Worm (Caenorhabditis elegans) whole organism, L4 larva: ENCODE measurements around the gene K07D4.5.
A peak's percentile ranks its signal among the peaks of the same experiment; 100 is the strongest.

Source experiments
- T26A8.4 ChIP-seq: fragments of 200-800 bp; sonication (Bioruptor generic); IDR thresholded peaks from 2 replicates; pipeline ENCODE4 v1.3.6; 2022; ENCODE audit warnings: missing genetic modification characterization, missing compliant biosample characterization
- Y48G9A.11 ChIP-seq: fragments of 200-800 bp; sonication (Bioruptor generic); IDR thresholded peaks from 2 replicates; pipeline ENCODE4 v1.3.6; 2022; ENCODE audit warnings: missing genetic modification reagents, missing genetic modification characterization, missing compliant biosample characterization
- ama-1 ChIP-seq: fragments of 150-350 bp; optimal IDR thresholded peaks from 2 replicates; lab custom pipeline; 2014; ENCODE audit warnings: inconsistent platforms, mixed read lengths
- arid-1 ChIP-seq: fragments of 200-800 bp; sonication (Bioruptor generic); conservative IDR thresholded peaks from 2 replicates; pipeline ENCODE4 v1.3.6; 2022; ENCODE audit warnings: missing genetic modification reagents, missing genetic modification characterization, missing compliant biosample characterization
- ceh-32 ChIP-seq: sonication (generic microtip); optimal IDR thresholded peaks from 2 replicates; lab custom pipeline; 2016; ENCODE audit warnings: mild to moderate bottlenecking, missing genetic modification characterization, missing compliant biosample characterization; ENCODE audit not compliant: poor library complexity
- ceh-62 ChIP-seq: sonication (generic microtip); optimal IDR thresholded peaks from 2 replicates; lab custom pipeline; 2017; ENCODE audit warnings: missing biosample characterization, missing genetic modification characterization
- ceh-82 ChIP-seq: sonication (generic microtip); optimal IDR thresholded peaks from 2 replicates; lab custom pipeline; 2017; ENCODE audit warnings: missing biosample characterization, missing genetic modification characterization
- ctbp-1 ChIP-seq: fragments of 200-800 bp; sonication (Bioruptor generic); IDR thresholded peaks from 2 replicates; pipeline ENCODE4 v1.3.6; 2022; ENCODE audit warnings: missing genetic modification reagents, missing genetic modification characterization, missing compliant biosample characterization
- daf-16 ChIP-seq, 3 experiments: sonication (generic microtip); optimal IDR thresholded peaks; 2 replicates each; lab custom pipeline; 2016 to 2017; ENCODE audit warnings: missing genetic modification characterization in 3 of 3, missing genetic modification reagents in 3 of 3, mild to moderate bottlenecking in 2 of 3, missing compliant biosample characterization in 2 of 3, missing biosample characterization in 1 of 3, moderate library complexity in 1 of 3
- daf-19 ChIP-seq: fragments of 200-800 bp; sonication (Bioruptor generic); conservative IDR thresholded peaks from 2 replicates; pipeline ENCODE4 v1.3.6; 2022; ENCODE audit warnings: missing genetic modification characterization, missing compliant biosample characterization
- dmd-8 ChIP-seq: fragments of 200-800 bp; sonication (Bioruptor generic); IDR thresholded peaks from 2 replicates; pipeline ENCODE4 v1.3.6; 2022; ENCODE audit warnings: missing genetic modification characterization, missing compliant biosample characterization
- dmd-9 ChIP-seq: fragments of 200-800 bp; sonication (Bioruptor generic); IDR thresholded peaks from 2 replicates; pipeline ENCODE4 v1.3.6; 2022; ENCODE audit warnings: missing genetic modification reagents, missing genetic modification characterization, missing compliant biosample characterization
- dpl-1 ChIP-seq: fragments of 150-350 bp; optimal IDR thresholded peaks from 2 replicates; lab custom pipeline; 2014; ENCODE audit warnings: missing biosample characterization, missing genetic modification reagents, missing genetic modification characterization
- duxl-1 ChIP-seq: sonication (generic microtip); optimal IDR thresholded peaks from 2 replicates; lab custom pipeline; 2016; ENCODE audit warnings: mild to moderate bottlenecking, missing genetic modification characterization, moderate library complexity, missing compliant biosample characterization; ENCODE audit not compliant: poor library complexity
- egl-43 ChIP-seq: fragments of 200-800 bp; sonication (Bioruptor generic); IDR thresholded peaks from 2 replicates; pipeline ENCODE4 v1.3.6; 2022; ENCODE audit warnings: missing genetic modification reagents, missing genetic modification characterization, missing compliant biosample characterization
- hif-1 ChIP-seq, 2 experiments: sonication (generic microtip); optimal IDR thresholded peaks; 2 replicates each; lab custom pipeline; 2016 to 2017; ENCODE audit warnings: missing compliant biosample characterization in 2 of 2, missing genetic modification characterization in 2 of 2, missing genetic modification reagents in 2 of 2, missing genotype in 2 of 2, mild to moderate bottlenecking in 1 of 2
- hlh-30 ChIP-seq: sonication (generic microtip); optimal IDR thresholded peaks from 2 replicates; lab custom pipeline; 2017; ENCODE audit warnings: antibody characterized with exemption, mild to moderate bottlenecking, missing genetic modification characterization, missing compliant biosample characterization; ENCODE audit not compliant: insufficient read depth
- hmg-1.1 ChIP-seq: fragments of 200-800 bp; sonication (Bioruptor generic); IDR thresholded peaks from 2 replicates; pipeline ENCODE4 v1.3.6; 2022; ENCODE audit warnings: missing genetic modification reagents, missing genetic modification characterization, missing compliant biosample characterization
- lim-7 ChIP-seq: fragments of 200-800 bp; sonication (Bioruptor generic); IDR thresholded peaks from 2 replicates; pipeline ENCODE4 v1.3.6; 2022; ENCODE audit warnings: missing genetic modification characterization, missing compliant biosample characterization
- lin-29 ChIP-seq: fragments of 200-800 bp; sonication (Bioruptor generic); IDR thresholded peaks from 2 replicates; pipeline ENCODE4 v1.3.6; 2022; ENCODE audit warnings: missing genetic modification reagents, missing genetic modification characterization, missing compliant biosample characterization
- lin-38 ChIP-seq: fragments of 200-800 bp; sonication (Bioruptor generic); IDR thresholded peaks from 2 replicates; pipeline ENCODE4 v1.3.6; 2022; ENCODE audit warnings: missing genetic modification reagents, missing genetic modification characterization, missing compliant biosample characterization
- lir-3 ChIP-seq: sonication (generic microtip); optimal IDR thresholded peaks from 2 replicates; lab custom pipeline; 2016; ENCODE audit warnings: mild to moderate bottlenecking, missing genetic modification characterization, missing compliant biosample characterization
- mep-1 ChIP-seq: fragments of 150-350 bp; sonication (generic microtip); optimal IDR thresholded peaks from 3 replicates; lab custom pipeline; 2014; ENCODE audit warnings: missing biosample characterization, missing genetic modification characterization
- mes-2 ChIP-seq: sonication (generic microtip); optimal IDR thresholded peaks from 2 replicates; lab custom pipeline; 2016; ENCODE audit warnings: missing genotype, mild to moderate bottlenecking, missing genetic modification characterization, missing compliant biosample characterization; ENCODE audit not compliant: poor library complexity, severe bottlenecking
- mxl-2 ChIP-seq: fragments of 200-800 bp; sonication (Bioruptor generic); conservative IDR thresholded peaks from 2 replicates; pipeline ENCODE4 v1.3.6; 2022; ENCODE audit warnings: missing genetic modification reagents, missing genetic modification characterization, missing compliant biosample characterization
- mxl-3 ChIP-seq: fragments of 200-800 bp; sonication (Bioruptor generic); optimal IDR thresholded peaks from 2 replicates; lab custom pipeline; 2018; ENCODE audit warnings: mild to moderate bottlenecking, missing genetic modification characterization, missing compliant biosample characterization
- nhr-102 ChIP-seq: sonication (generic microtip); optimal IDR thresholded peaks from 2 replicates; lab custom pipeline; 2016; ENCODE audit warnings: mild to moderate bottlenecking, missing genetic modification characterization, moderate library complexity, missing compliant biosample characterization
- nhr-237 ChIP-seq: sonication (generic microtip); optimal IDR thresholded peaks from 2 replicates; lab custom pipeline; 2017; ENCODE audit warnings: missing biosample characterization, missing genetic modification characterization
- nhr-28 ChIP-seq: fragments of 150-350 bp; optimal IDR thresholded peaks from 2 replicates; lab custom pipeline; 2014; ENCODE audit warnings: missing biosample characterization, missing genetic modification characterization
- nhr-41 ChIP-seq: fragments of 200-800 bp; sonication (Bioruptor generic); IDR thresholded peaks from 2 replicates; pipeline ENCODE4 v1.3.6; 2022; ENCODE audit warnings: missing genetic modification reagents, missing genetic modification characterization, missing compliant biosample characterization
- nhr-42 ChIP-seq: fragments of 200-800 bp; sonication (Bioruptor generic); IDR thresholded peaks from 2 replicates; pipeline ENCODE4 v1.3.6; 2022; ENCODE audit warnings: missing genetic modification characterization, missing compliant biosample characterization
- nhr-48 ChIP-seq: sonication (generic microtip); optimal IDR thresholded peaks from 2 replicates; lab custom pipeline; 2016; ENCODE audit warnings: mild to moderate bottlenecking, missing genetic modification characterization, missing compliant biosample characterization
- nhr-76 ChIP-seq: fragments of 150-350 bp; optimal IDR thresholded peaks from 2 replicates; lab custom pipeline; 2014; ENCODE audit warnings: missing biosample characterization, missing genetic modification characterization
- php-3 ChIP-seq: fragments of 200-800 bp; sonication (Bioruptor generic); IDR thresholded peaks from 2 replicates; pipeline ENCODE4 v1.3.6; 2022; ENCODE audit warnings: missing genetic modification reagents, missing genetic modification characterization, missing compliant biosample characterization
- rbr-2 ChIP-seq: sonication (generic microtip); optimal IDR thresholded peaks from 2 replicates; lab custom pipeline; 2016; ENCODE audit warnings: missing genotype, missing genetic modification characterization, missing compliant biosample characterization
- saeg-2 ChIP-seq: fragments of 200-800 bp; sonication (Bioruptor generic); IDR thresholded peaks from 2 replicates; pipeline ENCODE4 v1.3.6; 2022; ENCODE audit warnings: missing genetic modification reagents, missing genetic modification characterization, missing compliant biosample characterization
- set-16 ChIP-seq: fragments of 200-800 bp; sonication (Bioruptor generic); IDR thresholded peaks from 2 replicates; pipeline ENCODE4 v1.3.6; 2022; ENCODE audit warnings: missing genetic modification reagents, missing genetic modification characterization, missing compliant biosample characterization
- skn-1 ChIP-seq: fragments of 150-350 bp; optimal IDR thresholded peaks from 2 replicates; lab custom pipeline; 2014; ENCODE audit warnings: missing biosample characterization, missing genetic modification characterization
- spr-1 ChIP-seq: sonication (generic microtip); optimal IDR thresholded peaks from 2 replicates; lab custom pipeline; 2016; ENCODE audit warnings: mild to moderate bottlenecking, missing genetic modification characterization, missing compliant biosample characterization
- spr-3 ChIP-seq: fragments of 200-800 bp; sonication (Bioruptor generic); optimal IDR thresholded peaks from 2 replicates; lab custom pipeline; 2018; ENCODE audit warnings: mild to moderate bottlenecking, missing genetic modification characterization, missing compliant biosample characterization
- tag-97 ChIP-seq: fragments of 200-800 bp; sonication (Bioruptor generic); IDR thresholded peaks from 2 replicates; pipeline ENCODE4 v1.3.6; 2022; ENCODE audit warnings: missing genetic modification characterization, missing compliant biosample characterization
- tra-1 ChIP-seq: fragments of 200-800 bp; sonication (Bioruptor generic); IDR thresholded peaks from 2 replicates; pipeline ENCODE4 v1.3.6; 2022; ENCODE audit warnings: missing genetic modification reagents, missing genetic modification characterization, missing compliant biosample characterization
- unc-39 ChIP-seq: sonication (generic microtip); optimal IDR thresholded peaks from 2 replicates; lab custom pipeline; 2017; ENCODE audit warnings: missing biosample characterization, missing genetic modification characterization
- vab-7 ChIP-seq: fragments of 200-800 bp; sonication (Bioruptor generic); IDR thresholded peaks from 2 replicates; pipeline ENCODE4 v1.3.6; 2022; ENCODE audit warnings: missing genetic modification reagents, missing genetic modification characterization, missing compliant biosample characterization
- zfp-2 ChIP-seq: sonication (generic microtip); optimal IDR thresholded peaks from 2 replicates; lab custom pipeline; 2016; ENCODE audit warnings: mild to moderate bottlenecking, missing genetic modification characterization, missing compliant biosample characterization
- zfp-3 ChIP-seq: fragments of 200-800 bp; sonication (Bioruptor generic); conservative IDR thresholded peaks from 2 replicates; pipeline ENCODE4 v1.3.6; 2022; ENCODE audit warnings: missing genetic modification reagents, missing genetic modification characterization, missing compliant biosample characterization

The K07D4.5 gene

ce11 chrII:4047839-4048440, 22.6 kb upstream of the K07D4.5 start (continued):
- peak; percentile 98 for TF ChIP-seq hmg-1.1
- TF ChIP-seq Y48G9A.11 (GFP tag; lab: Robert Waterston, UW) = peak; percentile 95
- TF ChIP-seq dmd-8 = peak; percentile 75; the same call in 1 of the 2 replicates
- peak; percentile 97 for TF ChIP-seq vab-7
- peak in 1 of 2 experiments; percentile 25 for TF ChIP-seq hif-1 (tag; optimal IDR thresholded peaks at IDR 0.05; lab: Kevin White, UChicago)
- TF ChIP-seq rbr-2 (tag; lab: Kevin White, UChicago) = peak; percentile 83
- peak; percentile 96 for TF ChIP-seq saeg-2 (GFP tag; lab: Robert Waterston, UW)
- peak; percentile 93 for TF ChIP-seq egl-43 (GFP tag; lab: Robert Waterston, UW)
- peak; percentile 92 for TF ChIP-seq mxl-2
- TF ChIP-seq dmd-9 (GFP tag; lab: Robert Waterston, UW) = peak; percentile 100
- peak; percentile 94 for TF ChIP-seq arid-1
- TF ChIP-seq duxl-1 (tag; lab: Kevin White, UChicago) = peak; percentile 69
- peak; percentile 69 for TF ChIP-seq lim-7

- no peak for TF ChIP-seq set-16 (GFP tag; lab: Robert Waterston, UW)
- no peak for TF ChIP-seq nhr-237
- TF ChIP-seq mes-2 = no peak
- TF ChIP-seq ceh-82 (tag; lab: Kevin White, UChicago) = no peak
- TF ChIP-seq skn-1 = no peak
- TF ChIP-seq tag-97 = no peak
- TF ChIP-seq nhr-76 (tag; lab: Kevin White, UChicago) = no peak
- TF ChIP-seq zfp-3 = no peak
- no peak for TF ChIP-seq lir-3
- TF ChIP-seq daf-16 (GFP tag; optimal IDR thresholded peaks at IDR 0.05; lab: Kevin White, UChicago) = no peak
- no peak for TF ChIP-seq daf-16 (tag; optimal IDR thresholded peaks at IDR 0.05; lab: Kevin White, UChicago)
- TF ChIP-seq ceh-32 (tag; lab: Kevin White, UChicago) = no peak
- no peak for TF ChIP-seq mep-1 (tag; lab: Kevin White, UChicago)
- no peak for TF ChIP-seq nhr-48 (tag; lab: Kevin White, UChicago)
- TF ChIP-seq spr-1 (tag; lab: Kevin White, UChicago) = no peak
- no peak for TF ChIP-seq dmd-9 (GFP tag; lab: Robert Waterston, UW)
- TF ChIP-seq, all 104 proteins: peak for 0
Measured at ce11 chrII:4045396-4045795, 20.0 kb upstream of the K07D4.5 start, which contains the start of gene K07D4.2. Gene K07D4.2, minus strand, starts transcription at chrII:4045496.

- TF ChIP-seq mxl-2 (0 out of 2 replicates have a peak, but pooled peaks have one; percentile 28), daf-16 (GFP tag; optimal IDR thresholded peaks at IDR 0.05; lab: Kevin White, UChicago) (peak in 1 of 2 experiments; percentile 18), daf-16 (tag; optimal IDR thresholded peaks at IDR 0.05; lab: Kevin White, UChicago) (peak; percentile 37), dpl-1 (GFP tag; lab: Kevin White, UChicago) (peak; percentile 97), lin-38 (peak; percentile 90), spr-3 (peak; percentile 69), nhr-102 (tag; lab: Kevin White, UChicago) (peak; percentile 79), T26A8.4 (GFP tag; lab: Robert Waterston, UW) (peak; percentile 88), nhr-41 (no peak), dmd-8 (no peak), ctbp-1 (GFP tag; lab: Robert Waterston, UW) (peak; percentile 41; the same call in 1 of the 2 replicates), tra-1 (peak; percentile 70; the same call in 1 of the 2 replicates), spr-1 (tag; lab: Kevin White, UChicago) (peak; percentile 50), ceh-62 (tag; lab: Kevin White, UChicago) (no peak), mep-1 (tag; lab: Kevin White, UChicago) (peak; percentile 85), nhr-42 (GFP tag; lab: Robert Waterston, UW) (peak; percentile 53; the same call in 1 of the 2 replicates), mxl-3 (GFP tag; lab: Kevin White, UChicago) (peak; percentile 60), php-3 (GFP tag; lab: Robert Waterston, UW) (peak; percentile 60; the same call in 1 of the 2 replicates), ama-1 (lab: Kevin White, UChicago) (peak; percentile 42), zfp-2 (tag; lab: Kevin White, UChicago) (peak; percentile 64), duxl-1 (tag; lab: Kevin White, UChicago) (peak; percentile 82), daf-19 (GFP tag; lab: Robert Waterston, UW) (0 out of 2 replicates have a peak, but pooled peaks have one; percentile 39), lin-29 (GFP tag; lab: Robert Waterston, UW) (peak; percentile 74; the same call in 1 of the 2 replicates), nhr-28 (tag; lab: Kevin White, UChicago) (peak; percentile 41), nhr-48 (tag; lab: Kevin White, UChicago) (peak; percentile 63), hlh-30 (tag; lab: Kevin White, UChicago) (peak; percentile 77), unc-39 (tag; lab: Kevin White, UChicago) (no peak)
Measured at ce11 chrII:4044349-4044748, 19.0 kb upstream of the K07D4.5 start, which contains the start of gene rpn-11. Gene rpn-11, minus strand, starts transcription at chrII:4044546.
